Worm (Caenorhabditis elegans): ENCODE results near the gene prdh-1.

DNA sequence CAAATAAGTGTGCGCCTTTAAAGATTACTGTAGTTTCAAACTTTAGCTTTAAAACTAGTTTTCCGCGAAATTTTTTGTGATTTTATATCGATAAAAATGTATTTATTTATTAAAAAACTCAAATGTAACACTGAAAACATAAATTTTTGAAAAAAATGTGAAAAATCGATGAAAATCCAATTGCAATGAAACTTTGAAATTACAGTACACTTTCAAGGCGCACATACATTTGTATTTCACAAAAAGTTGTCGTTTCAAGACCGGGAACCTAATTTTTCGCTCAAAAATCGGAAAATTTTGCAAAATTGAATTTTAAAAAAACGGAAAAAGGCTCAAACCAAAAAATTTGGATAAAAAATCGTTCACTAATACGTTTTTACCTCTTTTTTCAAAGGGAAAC, 4.0 kb upstream of the prdh-1 start:
- TF ChIP-seq him-1 (tag; optimal IDR thresholded peaks at IDR 0.05) (no peak), W03F9.2 (tag; optimal IDR thresholded peaks at IDR 0.05) (no peak), dao-5 (tag; optimal IDR thresholded peaks at IDR 0.05) (no peak)
